Fruit fly (Drosophila melanogaster) whole organism, embryonic: Measurements from ENCODE around the gene Hr38.

ENCODE experiments used
- Bdp1 ChIP-seq: fragments of 200-800 bp; sonication (Bioruptor generic); optimal IDR thresholded peaks from 3 replicates; lab custom pipeline; 2016; ENCODE audit warnings: missing biosample characterization, missing genetic modification characterization
- CG10267 ChIP-seq: fragments of 200-800 bp; sonication (Bioruptor generic); optimal IDR thresholded peaks from 2 replicates; lab custom pipeline; 2018; ENCODE audit warnings: missing biosample characterization, mild to moderate bottlenecking, missing genetic modification characterization, moderate library complexity
- CG10431 ChIP-seq: fragments of 200-800 bp; sonication (Bioruptor generic); optimal IDR thresholded peaks from 3 replicates; lab custom pipeline; 2018; ENCODE audit warnings: missing biosample characterization, mild to moderate bottlenecking, missing genetic modification characterization
- CG10654 ChIP-seq: fragments of 200-800 bp; sonication (Bioruptor generic); optimal IDR thresholded peaks from 2 replicates; lab custom pipeline; 2016; ENCODE audit warnings: missing biosample characterization, missing genetic modification characterization
- CG11398 ChIP-seq: fragments of 200-800 bp; sonication (Bioruptor generic); optimal IDR thresholded peaks from 2 replicates; lab custom pipeline; 2016; ENCODE audit warnings: missing biosample characterization, missing genetic modification characterization
- CG13775 ChIP-seq: fragments of 200-800 bp; sonication (Bioruptor generic); optimal IDR thresholded peaks from 3 replicates; lab custom pipeline; 2017; ENCODE audit warnings: missing biosample characterization, mild to moderate bottlenecking, missing genetic modification characterization
- CG14667 ChIP-seq: fragments of 200-800 bp; sonication (Bioruptor generic); IDR thresholded peaks from 2 replicates; pipeline ENCODE4 v1.3.6; 2022; ENCODE audit warnings: missing biosample characterization, missing genetic modification characterization
- CG15011 ChIP-seq: fragments of 200-800 bp; sonication (Bioruptor generic); optimal IDR thresholded peaks from 3 replicates; lab custom pipeline; 2018; ENCODE audit warnings: missing biosample characterization, mild to moderate bottlenecking, missing genetic modification characterization
- CG15073 ChIP-seq: fragments of 200-800 bp; sonication (Bioruptor generic); optimal IDR thresholded peaks from 2 replicates; lab custom pipeline; 2016; ENCODE audit warnings: missing biosample characterization, missing genetic modification characterization
- CG15514 ChIP-seq: fragments of 200-800 bp; sonication (Bioruptor generic); optimal IDR thresholded peaks from 3 replicates; lab custom pipeline; 2017; ENCODE audit warnings: missing biosample characterization, missing genetic modification characterization, mild to moderate bottlenecking, moderate library complexity, missing genetic modification reagents
- CG1602 ChIP-seq: fragments of 200-800 bp; sonication (Bioruptor generic); optimal IDR thresholded peaks from 3 replicates; lab custom pipeline; 2016; ENCODE audit warnings: missing biosample characterization, missing genetic modification characterization
- CG1832 ChIP-seq: fragments of 200-800 bp; sonication (Bioruptor generic); optimal IDR thresholded peaks from 2 replicates; lab custom pipeline; 2017; ENCODE audit warnings: missing biosample characterization, mild to moderate bottlenecking, missing genetic modification characterization, inconsistent platforms
- CG18599 ChIP-seq: fragments of 200-800 bp; sonication (Bioruptor generic); optimal IDR thresholded peaks from 3 replicates; lab custom pipeline; 2017; ENCODE audit warnings: missing biosample characterization, missing genetic modification characterization, mild to moderate bottlenecking, moderate library complexity, missing genetic modification reagents
- CG18764 ChIP-seq: fragments of 200-800 bp; sonication (Bioruptor generic); optimal IDR thresholded peaks from 3 replicates; lab custom pipeline; 2016; ENCODE audit warnings: missing biosample characterization, missing genetic modification characterization
- CG2889 ChIP-seq: fragments of 200-800 bp; sonication (Bioruptor generic); IDR thresholded peaks from 3 replicates; pipeline ENCODE4 v1.3.6; 2022; ENCODE audit warnings: missing biosample characterization, missing genetic modification characterization
- CG34422 ChIP-seq: fragments of 200-800 bp; sonication (Bioruptor generic); IDR thresholded peaks from 3 replicates; pipeline ENCODE4 v1.3.6; 2022; ENCODE audit warnings: missing biosample characterization, missing genetic modification characterization
- CG3995 ChIP-seq: fragments of 200-800 bp; sonication (Bioruptor generic); optimal IDR thresholded peaks from 3 replicates; lab custom pipeline; 2016; ENCODE audit warnings: missing biosample characterization, missing genetic modification characterization
- CG6813 ChIP-seq: fragments of 200-800 bp; sonication (Bioruptor generic); optimal IDR thresholded peaks from 2 replicates; lab custom pipeline; 2017; ENCODE audit warnings: missing biosample characterization, missing genetic modification characterization, mild to moderate bottlenecking, moderate library complexity, missing genetic modification reagents
- Ets65A ChIP-seq: fragments of 200-800 bp; sonication (Bioruptor generic); peaks from one replicate; lab custom pipeline; 2016; ENCODE audit warnings: missing biosample characterization, missing genetic modification characterization
- HLH3B ChIP-seq: fragments of 200-800 bp; sonication (Bioruptor generic); IDR thresholded peaks from 2 replicates; pipeline ENCODE4 v1.3.6; 2022; ENCODE audit warnings: missing biosample characterization, missing genetic modification characterization
- Hr39 ChIP-seq: fragments of >200 bp; optimal IDR thresholded peaks from 2 replicates; lab custom pipeline; 2017
- Mes4 ChIP-seq: fragments of 200-800 bp; sonication (Bioruptor generic); optimal IDR thresholded peaks from 2 replicates; lab custom pipeline; 2016; ENCODE audit warnings: missing biosample characterization, missing genetic modification characterization
- Nf-YB ChIP-seq: fragments of 200-800 bp; sonication (Bioruptor generic); optimal IDR thresholded peaks from 3 replicates; lab custom pipeline; 2019; ENCODE audit warnings: missing biosample characterization, mild to moderate bottlenecking, missing genetic modification characterization, moderate library complexity
- Sox100B ChIP-seq: fragments of 200-800 bp; sonication (Bioruptor generic); optimal IDR thresholded peaks from 3 replicates; lab custom pipeline; 2018; ENCODE audit warnings: missing biosample characterization, mild to moderate bottlenecking, missing genetic modification characterization
- Ssrp ChIP-seq: fragments of 200-800 bp; sonication (Bioruptor generic); optimal IDR thresholded peaks from 2 replicates; lab custom pipeline; 2018; ENCODE audit warnings: missing biosample characterization, mild to moderate bottlenecking, missing genetic modification characterization, moderate library complexity
- al ChIP-seq: fragments of 200-800 bp; sonication (Bioruptor generic); IDR thresholded peaks from 2 replicates; pipeline ENCODE4 v1.3.6; 2022; ENCODE audit warnings: missing biosample characterization, missing genetic modification characterization
- bigmax ChIP-seq: fragments of 200-800 bp; sonication (Bioruptor generic); optimal IDR thresholded peaks from 2 replicates; lab custom pipeline; 2018; ENCODE audit warnings: missing biosample characterization, mild to moderate bottlenecking, missing genetic modification characterization
- cato ChIP-seq: fragments of 200-800 bp; sonication (Bioruptor generic); optimal IDR thresholded peaks from 2 replicates; lab custom pipeline; 2016; ENCODE audit warnings: missing biosample characterization, missing genetic modification characterization, borderline replicate concordance
- cg ChIP-seq: fragments of 200-800 bp; sonication (Bioruptor generic); optimal IDR thresholded peaks from 3 replicates; lab custom pipeline; 2019; ENCODE audit warnings: missing biosample characterization, mild to moderate bottlenecking, missing genetic modification characterization, moderate library complexity
- corto ChIP-seq: fragments of 200-800 bp; sonication (Bioruptor generic); optimal IDR thresholded peaks from 2 replicates; lab custom pipeline; 2016; ENCODE audit warnings: missing biosample characterization, mild to moderate bottlenecking, missing genetic modification characterization, moderate library complexity
- dan ChIP-seq: fragments of 200-800 bp; sonication (Bioruptor generic); IDR thresholded peaks from 2 replicates; pipeline ENCODE4 v1.3.6; 2022; ENCODE audit warnings: missing biosample characterization, missing genetic modification characterization
- dmrt11E ChIP-seq: fragments of 200-800 bp; sonication (Bioruptor generic); optimal IDR thresholded peaks from 3 replicates; lab custom pipeline; 2018; ENCODE audit warnings: missing biosample characterization, mild to moderate bottlenecking, missing genetic modification characterization, moderate library complexity
- fd102C ChIP-seq: fragments of 200-800 bp; sonication (Bioruptor generic); optimal IDR thresholded peaks from 2 replicates; lab custom pipeline; 2018; ENCODE audit warnings: missing biosample characterization, mild to moderate bottlenecking, missing genetic modification characterization, moderate library complexity
- fd64A ChIP-seq: fragments of 200-800 bp; sonication (Bioruptor generic); optimal IDR thresholded peaks from 3 replicates; lab custom pipeline; 2018; ENCODE audit warnings: missing biosample characterization, mild to moderate bottlenecking, missing genetic modification characterization
- gem ChIP-seq: fragments of 200-800 bp; sonication (Bioruptor generic); optimal IDR thresholded peaks from 2 replicates; lab custom pipeline; 2019; ENCODE audit warnings: missing biosample characterization, mild to moderate bottlenecking, missing genetic modification characterization, moderate library complexity
- gsb-n ChIP-seq: fragments of 200-800 bp; sonication (Bioruptor generic); optimal IDR thresholded peaks from 3 replicates; lab custom pipeline; 2018; ENCODE audit warnings: missing biosample characterization, mild to moderate bottlenecking, missing genetic modification characterization
- ken ChIP-seq: fragments of 200-800 bp; sonication (Bioruptor generic); IDR thresholded peaks from 3 replicates; pipeline ENCODE4 v1.3.6; 2022; ENCODE audit warnings: missing biosample characterization, missing genetic modification characterization
- mld ChIP-seq: fragments of 200-800 bp; sonication (Bioruptor generic); IDR thresholded peaks from 3 replicates; pipeline ENCODE4 v1.3.6; 2022; ENCODE audit warnings: missing biosample characterization, missing genetic modification characterization; ENCODE audit not compliant: partially characterized antibody
- peb ChIP-seq: fragments of 200-800 bp; sonication (Bioruptor generic); IDR thresholded peaks from 2 replicates; pipeline ENCODE4 v1.3.6; 2022; ENCODE audit warnings: missing biosample characterization, missing genetic modification characterization
- ro ChIP-seq: fragments of 200-800 bp; sonication (Bioruptor generic); IDR thresholded peaks from 2 replicates; pipeline ENCODE4 v1.3.6; 2022; ENCODE audit warnings: missing biosample characterization, missing genetic modification characterization
- row ChIP-seq: fragments of 200-800 bp; sonication (Bioruptor generic); IDR thresholded peaks from 3 replicates; pipeline ENCODE4 v1.3.6; 2022; ENCODE audit warnings: missing biosample characterization, missing genetic modification characterization
- scrt ChIP-seq: fragments of 200-800 bp; sonication (Bioruptor generic); optimal IDR thresholded peaks from 2 replicates; lab custom pipeline; 2018; ENCODE audit warnings: missing biosample characterization, mild to moderate bottlenecking, missing genetic modification characterization, moderate library complexity
- slou ChIP-seq: fragments of 200-800 bp; sonication (Bioruptor generic); optimal IDR thresholded peaks from 3 replicates; lab custom pipeline; 2016; ENCODE audit warnings: missing biosample characterization, missing genetic modification characterization
- sqz ChIP-seq: fragments of 200-800 bp; sonication (Bioruptor generic); optimal IDR thresholded peaks from 3 replicates; lab custom pipeline; 2018; ENCODE audit warnings: missing biosample characterization, mild to moderate bottlenecking, missing genetic modification characterization
- stwl ChIP-seq: fragments of 200-800 bp; sonication (Bioruptor generic); optimal IDR thresholded peaks from 3 replicates; lab custom pipeline; 2018; ENCODE audit warnings: missing biosample characterization, mild to moderate bottlenecking, missing genetic modification characterization, moderate library complexity
- tll ChIP-seq, 2 experiments: fragments of 200-800 bp in 1 of 2; fragments of >200 bp in 1 of 2; sonication (Bioruptor generic) in 1 of 2; optimal IDR thresholded peaks; 2 replicates each; lab custom pipeline; 2017 to 2019; ENCODE audit warnings: missing biosample characterization in 2 of 2, missing genetic modification characterization in 2 of 2, mild to moderate bottlenecking in 1 of 2, moderate library complexity in 1 of 2
- toy ChIP-seq: fragments of 200-800 bp; sonication (Bioruptor generic); IDR thresholded peaks from 2 replicates; pipeline ENCODE4 v1.3.6; 2022; ENCODE audit warnings: missing biosample characterization, missing genetic modification characterization
- wdn ChIP-seq: fragments of 200-800 bp; sonication (Bioruptor generic); IDR thresholded peaks from 2 replicates; pipeline ENCODE4 v1.3.6; 2022; ENCODE audit warnings: missing biosample characterization, missing genetic modification characterization
- zen ChIP-seq: fragments of 200-800 bp; sonication (Bioruptor generic); optimal IDR thresholded peaks from 3 replicates; lab custom pipeline; 2018; ENCODE audit warnings: missing biosample characterization, mild to moderate bottlenecking, missing genetic modification characterization, moderate library complexity

Gene Hr38

DNA sequence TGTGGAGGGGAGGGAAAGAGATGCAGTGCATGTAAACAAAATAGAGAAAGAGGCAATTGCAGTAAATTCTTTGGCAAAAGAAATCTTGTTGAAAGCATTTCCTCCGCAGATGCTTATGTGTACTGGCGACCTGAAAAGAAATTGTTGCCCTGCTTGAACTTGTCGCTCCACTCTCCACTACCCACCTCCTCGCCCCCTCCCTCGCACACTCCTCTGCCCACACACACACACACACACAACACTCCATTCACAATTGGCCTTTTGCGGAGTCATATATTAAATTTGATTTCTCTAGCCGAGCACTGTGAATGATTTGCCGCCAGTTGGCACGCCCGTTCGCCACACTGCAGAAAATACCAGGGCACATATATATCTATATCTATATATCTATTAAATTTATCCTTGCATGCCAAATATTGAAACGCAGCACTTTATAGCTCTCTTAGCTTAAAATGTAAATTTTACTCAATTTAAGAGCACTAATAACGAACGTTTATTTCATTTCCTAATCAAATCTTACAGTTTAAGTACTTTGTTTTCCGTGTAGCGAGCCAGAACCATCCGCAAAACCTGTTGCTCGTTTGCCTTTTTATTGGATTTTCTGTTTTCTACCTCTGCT is 44.6 kb upstream of the Hr38 start (continued):
- TF ChIP-seq CG18764 (GFP tag; lab: Kevin White, UChicago) = peak; percentile 34
- TF ChIP-seq CG10654 (GFP tag; lab: Kevin White, UChicago) = peak; percentile 19
- TF ChIP-seq CG15514 = peak; percentile 80
- no peak for TF ChIP-seq sqz (GFP tag; lab: Kevin White, UChicago)
- no peak for TF ChIP-seq tll (GFP tag; optimal IDR thresholded peaks at IDR 0.05; lab: Kevin White, UChicago)
- peak; percentile 34 for TF ChIP-seq Ssrp
- peak; percentile 76 for TF ChIP-seq gem
- TF ChIP-seq wdn (GFP tag; lab: Robert Waterston, UW) = peak; percentile 51
- TF ChIP-seq Bdp1 (GFP tag; lab: Kevin White, UChicago) = peak; percentile 6
- peak; percentile 58 for TF ChIP-seq CG15011 (GFP tag; lab: Kevin White, UChicago)
- peak; percentile 78 for TF ChIP-seq scrt (GFP tag; lab: Kevin White, UChicago)
- no peak for TF ChIP-seq CG15073 (GFP tag; lab: Kevin White, UChicago)
- TF ChIP-seq CG2889 = peak; percentile 42; the same call in 1 of the 3 replicates
- TF ChIP-seq CG6813 (GFP tag; lab: Kevin White, UChicago) = peak; percentile 74
- TF ChIP-seq CG1832 (GFP tag; lab: Kevin White, UChicago) = no peak
- peak; percentile 37 for TF ChIP-seq corto
- peak; percentile 63 for TF ChIP-seq CG10267 (tag; lab: Kevin White, UChicago)
- TF ChIP-seq CG11398 (GFP tag; lab: Kevin White, UChicago) = no peak
- no peak for TF ChIP-seq CG3995 (GFP tag; lab: Kevin White, UChicago)
- peak; percentile 54 for TF ChIP-seq slou (GFP tag; lab: Kevin White, UChicago)
- TF ChIP-seq fd102C (GFP tag; lab: Kevin White, UChicago) = no peak
- no peak for TF ChIP-seq stwl (tag; lab: Kevin White, UChicago)
- TF ChIP-seq CG1602 (GFP tag; lab: Kevin White, UChicago) = peak; percentile 5
- no peak for TF ChIP-seq cato (GFP tag; lab: Kevin White, UChicago)
- TF ChIP-seq Nf-YB (GFP tag; lab: Kevin White, UChicago) = peak; percentile 5
- peak; percentile 23 for TF ChIP-seq dmrt11E (tag; lab: Kevin White, UChicago)
- TF ChIP-seq toy (GFP tag; lab: Robert Waterston, UW) = peak; percentile 70
- no peak for TF ChIP-seq bigmax
- peak; percentile 61 for TF ChIP-seq CG13775 (GFP tag; lab: Kevin White, UChicago)
- no peak for TF ChIP-seq cg (GFP tag; lab: Kevin White, UChicago)
- peak; percentile 89 for TF ChIP-seq CG18599 (GFP tag; lab: Kevin White, UChicago)
- TF ChIP-seq Sox100B (GFP tag; lab: Kevin White, UChicago) = peak; percentile 50
- TF ChIP-seq peb (GFP tag; lab: Robert Waterston, UW) = peak; percentile 44; the same call in 1 of the 2 replicates
- TF ChIP-seq Hr39 (lab: Kevin White, UChicago) = no peak
- peak; percentile 0 for TF ChIP-seq Mes4
- TF ChIP-seq Ets65A (GFP tag; lab: Kevin White, UChicago) = peak; percentile 70
- TF ChIP-seq ro (GFP tag; lab: Robert Waterston, UW) = 0 out of 2 replicates have a peak, but pooled peaks have one; percentile 18
- TF ChIP-seq row = peak; percentile 80
- TF ChIP-seq HLH3B (GFP tag; lab: Robert Waterston, UW) = peak; percentile 55; the same call in 1 of the 2 replicates
- peak; percentile 49; the same call in 1 of the 3 replicates for TF ChIP-seq ken (GFP tag; lab: Robert Waterston, UW)
- peak; percentile 64; the same call in 2 of the 3 replicates for TF ChIP-seq CG34422 (GFP tag; lab: Robert Waterston, UW)
- TF ChIP-seq dan (GFP tag; lab: Robert Waterston, UW) = no peak
- TF ChIP-seq CG10431 (GFP tag; lab: Kevin White, UChicago) = no peak
- no peak for TF ChIP-seq gsb-n (tag; lab: Kevin White, UChicago)
- TF ChIP-seq fd64A (GFP tag; lab: Kevin White, UChicago) = no peak
- peak; percentile 81 for TF ChIP-seq al (GFP tag; lab: Robert Waterston, UW)
- no peak for TF ChIP-seq mld (GFP tag; lab: Robert Waterston, UW)
- peak; percentile 38; the same call in 1 of the 2 replicates for TF ChIP-seq CG14667 (GFP tag; lab: Robert Waterston, UW)
- TF ChIP-seq zen = peak; percentile 50
